Fruit fly (Drosophila melanogaster): ENCODE results near the gene Zmynd8.
A peak's percentile ranks its signal among the peaks of the same experiment; 100 is the strongest.

The Zmynd8 gene

dm6 chr3R:31680773-31681172, 11.5 kb downstream of the Zmynd8 start (continued):
- TF ChIP-seq CG14050 (GFP tag; IDR thresholded peaks at IDR 0.05) (no peak), CG1832 (GFP tag; optimal IDR thresholded peaks at IDR 0.05) (no peak), CG4424 (GFP tag; optimal IDR thresholded peaks at IDR 0.05) (peak; percentile 34), chif (GFP tag; optimal IDR thresholded peaks at IDR 0.05) (peak in 1 of 2 experiments; percentile 42), CG17328 (GFP tag; IDR thresholded peaks at IDR 0.05) (0 out of 2 replicates have a peak, but pooled peaks have one; percentile 20), her (GFP tag; optimal IDR thresholded peaks at IDR 0.05) (no peak), zen (tag; optimal IDR thresholded peaks at IDR 0.05) (peak; percentile 62), Nf-YB (GFP tag; optimal IDR thresholded peaks at IDR 0.05) (no peak), org-1 (GFP tag; optimal IDR thresholded peaks at IDR 0.05) (no peak), CG8944 (GFP tag; optimal IDR thresholded peaks at IDR 0.05) (peak; percentile 12), Meics (GFP tag; optimal IDR thresholded peaks at IDR 0.05) (no peak), Nf-YC (tag; optimal IDR thresholded peaks at IDR 0.05) (no peak), lov (optimal IDR thresholded peaks at IDR 0.05) (no peak), lov (GFP tag; IDR thresholded peaks at IDR 0.05) (no peak), phol (tag; optimal IDR thresholded peaks at IDR 0.05) (peak; percentile 31), exex (tag; optimal IDR thresholded peaks at IDR 0.05) (no peak), MTF-1 (GFP tag; optimal IDR thresholded peaks at IDR 0.05; ENCODE audit: borderline replicate concordance) (no peak), Poxn (GFP tag; IDR thresholded peaks at IDR 0.05) (no peak), CG17568 (GFP tag; optimal IDR thresholded peaks at IDR 0.05) (no peak), pita (GFP tag; optimal IDR thresholded peaks at IDR 0.05) (no peak), Awh (GFP tag; IDR thresholded peaks at IDR 0.05) (no peak), CG2129 (GFP tag; IDR thresholded peaks at IDR 0.05; ENCODE audit: partially characterized antibody) (no peak), CG1603 (tag; optimal IDR thresholded peaks at IDR 0.05) (peak; percentile 42), CG7928 (GFP tag; optimal IDR thresholded peaks at IDR 0.05) (no peak), gfzf (GFP tag; optimal IDR thresholded peaks at IDR 0.05) (no peak), CG18599 (GFP tag; optimal IDR thresholded peaks at IDR 0.05) (no peak), stwl (tag; optimal IDR thresholded peaks at IDR 0.05) (no peak), CG43689 (GFP tag; IDR thresholded peaks at IDR 0.05) (no peak), CG12155 (GFP tag; optimal IDR thresholded peaks at IDR 0.05) (no peak), corto (GFP tag; optimal IDR thresholded peaks at IDR 0.05) (peak; percentile 12), CG4854 (GFP tag; optimal IDR thresholded peaks at IDR 0.05) (no peak), scrt (GFP tag; optimal IDR thresholded peaks at IDR 0.05) (no peak), Drgx (GFP tag; IDR thresholded peaks at IDR 0.05) (peak; percentile 99), CG33213 (GFP tag; optimal IDR thresholded peaks at IDR 0.05) (no peak), CG11695 (GFP tag; IDR thresholded peaks at IDR 0.05) (no peak), Fer2 (tag; optimal IDR thresholded peaks at IDR 0.05) (no peak), CG6813 (GFP tag; optimal IDR thresholded peaks at IDR 0.05) (peak; percentile 5), CG10959 (GFP tag; IDR thresholded peaks at IDR 0.05) (peak; percentile 39; the same call in 1 of the 2 replicates), fd96Cb (tag; optimal IDR thresholded peaks at IDR 0.05) (peak; percentile 39), gro (GFP tag; optimal IDR thresholded peaks at IDR 0.05) (no peak), Ptx1 (GFP tag; IDR thresholded peaks at IDR 0.05) (peak; percentile 39; the same call in 1 of the 2 replicates), ase (GFP tag; IDR thresholded peaks at IDR 0.05) (no peak), CG1024 (GFP tag; IDR thresholded peaks at IDR 0.05) (no peak)

Data from whole organism, embryonic.